Worm (Caenorhabditis elegans): ENCODE results near the gene fbxa-67.
"Not testable (repeated sequence)": the region's sequence is repeated elsewhere in the genome, so short reads cannot be mapped to it uniquely, and the experiment has no call there.

ce11 chrIII:931405-931804 is 19.1 kb downstream of the fbxa-67 start:
- TF ChIP-seq nhr-11 (tag; optimal IDR thresholded peaks at IDR 0.05); unc-3 (GFP tag; conservative IDR thresholded peaks at IDR 0.05); unc-3 (tag; optimal IDR thresholded peaks at IDR 0.05); pax-1 (tag; optimal IDR thresholded peaks at IDR 0.05); unc-55 (GFP tag; optimal IDR thresholded peaks at IDR 0.05); K09A11.1 (tag; optimal IDR thresholded peaks at IDR 0.05; ENCODE audit: insufficient read depth); ama-1 (optimal IDR thresholded peaks at IDR 0.05): not testable (repeated sequence)
- TF ChIP-seq syd-9 (tag; optimal IDR thresholded peaks at IDR 0.05) (peak; percentile 63), F13H6.1 (tag; optimal IDR thresholded peaks at IDR 0.05) (peak; percentile 79), elt-4 (tag; optimal IDR thresholded peaks at IDR 0.05) (peak; percentile 97), pqm-1 (tag; optimal IDR thresholded peaks at IDR 0.05) (peak; percentile 96), ztf-16 (tag; optimal IDR thresholded peaks at IDR 0.05) (peak; percentile 42)

Data from whole organism, late embryonic.